Fruit fly (Drosophila melanogaster) whole organism, embryonic: Measurements from ENCODE around the gene PDCD-5.

ENCODE experiments used
- Ada2b ChIP-seq: fragments of 200-800 bp; sonication (Bioruptor generic); IDR thresholded peaks from 2 replicates; pipeline ENCODE4 v1.3.6; 2022; ENCODE audit warnings: missing biosample characterization, missing genetic modification characterization
- Antp ChIP-seq: fragments of 200-800 bp; sonication (Bioruptor generic); optimal IDR thresholded peaks from 3 replicates; lab custom pipeline; 2016; ENCODE audit warnings: missing biosample characterization, missing genetic modification characterization
- Awh ChIP-seq: fragments of 200-800 bp; sonication (Bioruptor generic); IDR thresholded peaks from 2 replicates; pipeline ENCODE4, ENCODE4 v1.3.6; 2022; ENCODE audit warnings: missing biosample characterization, missing genetic modification characterization
- Bgb ChIP-seq: fragments of 200-800 bp; sonication (Bioruptor generic); IDR thresholded peaks from 2 replicates; pipeline ENCODE4 v1.3.6; 2022; ENCODE audit warnings: missing biosample characterization, missing genetic modification characterization; ENCODE audit not compliant: partially characterized antibody
- Bteb2 ChIP-seq: fragments of 200-800 bp; sonication (Bioruptor generic); optimal IDR thresholded peaks from 2 replicates; lab custom pipeline; 2016; ENCODE audit warnings: missing biosample characterization, missing genetic modification characterization
- C15 ChIP-seq: fragments of 200-800 bp; sonication (Bioruptor generic); IDR thresholded peaks from 3 replicates; pipeline ENCODE4 v1.3.6; 2022; ENCODE audit warnings: missing biosample characterization, missing genetic modification characterization
- CG1024 ChIP-seq: fragments of 200-800 bp; sonication (Bioruptor generic); IDR thresholded peaks from 2 replicates; pipeline ENCODE4 v1.3.6; 2022; ENCODE audit warnings: missing biosample characterization, missing genetic modification characterization
- CG10543 ChIP-seq: fragments of 200-800 bp; sonication (Bioruptor generic); optimal IDR thresholded peaks from 3 replicates; lab custom pipeline; 2017; ENCODE audit warnings: missing biosample characterization, mild to moderate bottlenecking, missing genetic modification characterization, moderate library complexity
- CG11696 ChIP-seq: fragments of 200-800 bp; sonication (Bioruptor generic); IDR thresholded peaks from 2 replicates; pipeline ENCODE4 v1.3.6; 2022; ENCODE audit warnings: missing biosample characterization, missing genetic modification characterization
- CG12769 ChIP-seq: fragments of 200-800 bp; sonication (Bioruptor generic); optimal IDR thresholded peaks from 2 replicates; lab custom pipeline; 2019; ENCODE audit warnings: missing biosample characterization, mild to moderate bottlenecking, missing genetic modification characterization, moderate library complexity
- CG14441 ChIP-seq: fragments of 200-800 bp; sonication (Bioruptor generic); IDR thresholded peaks from 2 replicates; pipeline ENCODE4 v1.3.6; 2022; ENCODE audit warnings: missing biosample characterization, missing genetic modification characterization
- CG15073 ChIP-seq: fragments of 200-800 bp; sonication (Bioruptor generic); optimal IDR thresholded peaks from 2 replicates; lab custom pipeline; 2016; ENCODE audit warnings: missing biosample characterization, missing genetic modification characterization
- CG15696 ChIP-seq: fragments of 200-800 bp; sonication (Bioruptor generic); optimal IDR thresholded peaks from 2 replicates; lab custom pipeline; 2019; ENCODE audit warnings: missing biosample characterization, mild to moderate bottlenecking, missing genetic modification characterization, moderate library complexity
- CG1602 ChIP-seq: fragments of 200-800 bp; sonication (Bioruptor generic); optimal IDR thresholded peaks from 3 replicates; lab custom pipeline; 2016; ENCODE audit warnings: missing biosample characterization, missing genetic modification characterization
- CG17385 ChIP-seq: fragments of 200-800 bp; sonication (Bioruptor generic); optimal IDR thresholded peaks from 3 replicates; lab custom pipeline; 2018; ENCODE audit warnings: missing biosample characterization, mild to moderate bottlenecking, missing genetic modification characterization
- CG1832 ChIP-seq: fragments of 200-800 bp; sonication (Bioruptor generic); optimal IDR thresholded peaks from 2 replicates; lab custom pipeline; 2017; ENCODE audit warnings: missing biosample characterization, mild to moderate bottlenecking, missing genetic modification characterization, inconsistent platforms
- CG18619 ChIP-seq: fragments of 200-800 bp; sonication (Bioruptor generic); optimal IDR thresholded peaks from 3 replicates; lab custom pipeline; 2017; ENCODE audit warnings: missing biosample characterization, mild to moderate bottlenecking, missing genetic modification characterization
- CG2116 ChIP-seq: fragments of 200-800 bp; sonication (Bioruptor generic); optimal IDR thresholded peaks from 3 replicates; lab custom pipeline; 2018; ENCODE audit warnings: missing biosample characterization, mild to moderate bottlenecking, missing genetic modification characterization
- CG2120 ChIP-seq: fragments of 200-800 bp; sonication (Bioruptor generic); optimal IDR thresholded peaks from 3 replicates; lab custom pipeline; 2016; ENCODE audit warnings: missing biosample characterization, missing genetic modification characterization
- CG2712 ChIP-seq: fragments of 200-800 bp; optimal IDR thresholded peaks from 3 replicates; lab custom pipeline; 2019; ENCODE audit warnings: missing biosample characterization, mild to moderate bottlenecking, missing genetic modification characterization, moderate library complexity
- CG31365 ChIP-seq: fragments of 200-800 bp; sonication (Bioruptor generic); optimal IDR thresholded peaks from 2 replicates; lab custom pipeline; 2018; ENCODE audit warnings: missing biosample characterization, mild to moderate bottlenecking, missing genetic modification characterization
- CG3163 ChIP-seq: fragments of 200-800 bp; sonication (Bioruptor generic); optimal IDR thresholded peaks from 3 replicates; lab custom pipeline; 2016; ENCODE audit warnings: missing biosample characterization, missing genetic modification characterization
- CG32767 ChIP-seq: fragments of 200-800 bp; sonication (Bioruptor generic); IDR thresholded peaks from 2 replicates; pipeline ENCODE4 v1.3.6; 2022; ENCODE audit warnings: missing biosample characterization, missing genetic modification characterization
- CG3995 ChIP-seq: fragments of 200-800 bp; sonication (Bioruptor generic); optimal IDR thresholded peaks from 3 replicates; lab custom pipeline; 2016; ENCODE audit warnings: missing biosample characterization, missing genetic modification characterization
- CG5180 ChIP-seq: fragments of 200-800 bp; sonication (Bioruptor generic); optimal IDR thresholded peaks from 3 replicates; lab custom pipeline; 2017; ENCODE audit warnings: missing biosample characterization, missing genetic modification characterization, mild to moderate bottlenecking, moderate library complexity, missing genetic modification reagents
- CG6791 ChIP-seq: fragments of 200-800 bp; sonication (Bioruptor generic); IDR thresholded peaks from 3 replicates; pipeline ENCODE4 v1.3.6; 2022; ENCODE audit warnings: missing biosample characterization, missing genetic modification characterization; ENCODE audit not compliant: partially characterized antibody
- CG8089 ChIP-seq: fragments of 200-800 bp; sonication (Bioruptor generic); optimal IDR thresholded peaks from 3 replicates; lab custom pipeline; 2016; ENCODE audit warnings: missing biosample characterization, missing genetic modification characterization
- CG8388 ChIP-seq: fragments of 200-800 bp; sonication (Bioruptor generic); optimal IDR thresholded peaks from 2 replicates; lab custom pipeline; 2019; ENCODE audit warnings: missing biosample characterization, mild to moderate bottlenecking, missing genetic modification characterization, moderate library complexity
- CG9609 ChIP-seq: fragments of 200-800 bp; sonication (Bioruptor generic); optimal IDR thresholded peaks from 3 replicates; lab custom pipeline; 2016; ENCODE audit warnings: missing biosample characterization, missing genetic modification characterization
- CoRest ChIP-seq: fragments of 200-800 bp; sonication (Bioruptor generic); optimal IDR thresholded peaks from 3 replicates; lab custom pipeline; 2018; ENCODE audit warnings: missing biosample characterization, mild to moderate bottlenecking, missing genetic modification characterization, moderate library complexity
- Dbx ChIP-seq: fragments of 200-800 bp; sonication (Bioruptor generic); IDR thresholded peaks from 3 replicates; pipeline ENCODE4 v1.3.6; 2022; ENCODE audit warnings: missing biosample characterization, missing genetic modification characterization
- Dp ChIP-seq: fragments of 200-800 bp; sonication (Bioruptor generic); optimal IDR thresholded peaks from 2 replicates; lab custom pipeline; 2018; ENCODE audit warnings: missing biosample characterization, mild to moderate bottlenecking, missing genetic modification characterization, moderate library complexity
- E2f1 ChIP-seq: fragments of 200-800 bp; sonication (Bioruptor generic); IDR thresholded peaks from 2 replicates; pipeline ENCODE4 v1.3.6; 2022; ENCODE audit warnings: missing biosample characterization, missing genetic modification characterization
- Nf-YB ChIP-seq: fragments of 200-800 bp; sonication (Bioruptor generic); optimal IDR thresholded peaks from 3 replicates; lab custom pipeline; 2019; ENCODE audit warnings: missing biosample characterization, mild to moderate bottlenecking, missing genetic modification characterization, moderate library complexity
- NfI ChIP-seq: fragments of 200-800 bp; sonication (Bioruptor generic); optimal IDR thresholded peaks from 3 replicates; lab custom pipeline; 2018; ENCODE audit warnings: missing biosample characterization, mild to moderate bottlenecking, missing genetic modification characterization, moderate library complexity
- Poxn ChIP-seq: fragments of 200-800 bp; sonication (Bioruptor generic); IDR thresholded peaks from 2 replicates; pipeline ENCODE4 v1.3.6; 2022; ENCODE audit warnings: missing biosample characterization, missing genetic modification characterization
- Xrp1 ChIP-seq: fragments of 200-800 bp; sonication (Bioruptor generic); IDR thresholded peaks from 2 replicates; pipeline ENCODE4 v1.3.6; 2022; ENCODE audit warnings: missing biosample characterization, missing genetic modification characterization
- abd-A ChIP-seq: fragments of 200-800 bp; sonication (Bioruptor generic); optimal IDR thresholded peaks from 3 replicates; lab custom pipeline; 2019; ENCODE audit warnings: missing biosample characterization, mild to moderate bottlenecking, missing genetic modification characterization, moderate library complexity
- ash1 ChIP-seq: fragments of 200-800 bp; sonication (Bioruptor generic); optimal IDR thresholded peaks from 2 replicates; lab custom pipeline; 2018; ENCODE audit warnings: missing biosample characterization, mild to moderate bottlenecking, missing genetic modification characterization
- btn ChIP-seq: fragments of 200-800 bp; sonication (Bioruptor generic); optimal IDR thresholded peaks from 2 replicates; lab custom pipeline; 2016; ENCODE audit warnings: missing biosample characterization, missing genetic modification characterization
- cg ChIP-seq: fragments of 200-800 bp; sonication (Bioruptor generic); optimal IDR thresholded peaks from 3 replicates; lab custom pipeline; 2019; ENCODE audit warnings: missing biosample characterization, mild to moderate bottlenecking, missing genetic modification characterization, moderate library complexity
- eyg ChIP-seq: fragments of 200-800 bp; sonication (Bioruptor generic); optimal IDR thresholded peaks from 3 replicates; lab custom pipeline; 2016; ENCODE audit warnings: missing biosample characterization, missing genetic modification characterization
- ftz-f1 ChIP-seq: fragments of 200-800 bp; sonication (Bioruptor generic); optimal IDR thresholded peaks from 2 replicates; lab custom pipeline; 2016; ENCODE audit warnings: missing biosample characterization, missing genetic modification characterization
- gcm2 ChIP-seq: fragments of 200-800 bp; sonication (Bioruptor generic); optimal IDR thresholded peaks from 2 replicates; lab custom pipeline; 2016; ENCODE audit warnings: missing biosample characterization, missing genetic modification characterization
- gro ChIP-seq: fragments of 200-800 bp; sonication (Bioruptor generic); optimal IDR thresholded peaks from 2 replicates; lab custom pipeline; 2016; ENCODE audit warnings: missing biosample characterization, missing genetic modification characterization
- jing ChIP-seq: fragments of 200-800 bp; sonication (Bioruptor generic); optimal IDR thresholded peaks from 2 replicates; lab custom pipeline; 2018; ENCODE audit warnings: missing biosample characterization, mild to moderate bottlenecking, missing genetic modification characterization
- lov ChIP-seq, 2 experiments: fragments of 200-800 bp in 1 of 2; fragments of >200 bp in 1 of 2; sonication (Bioruptor generic) in 1 of 2; IDR thresholded peaks in 1 of 2; optimal IDR thresholded peaks in 1 of 2; 2 replicates in 1 of 2; 3 replicates in 1 of 2; pipeline versions ENCODE4 v1.3.6 to Lab custom; 2017 to 2022; ENCODE audit warnings: missing biosample characterization in 1 of 2, missing genetic modification characterization in 1 of 2
- oc ChIP-seq: fragments of 200-800 bp; sonication (Bioruptor generic); optimal IDR thresholded peaks from 2 replicates; lab custom pipeline; 2018; ENCODE audit warnings: missing biosample characterization, mild to moderate bottlenecking, missing genetic modification characterization, moderate library complexity
- slou ChIP-seq: fragments of 200-800 bp; sonication (Bioruptor generic); optimal IDR thresholded peaks from 3 replicates; lab custom pipeline; 2016; ENCODE audit warnings: missing biosample characterization, missing genetic modification characterization
- twi ChIP-seq: fragments of 200-800 bp; optimal IDR thresholded peaks from 2 replicates; lab custom pipeline; 2019; ENCODE audit warnings: missing biosample characterization, mild to moderate bottlenecking, missing genetic modification characterization, moderate library complexity

The PDCD-5 gene

DNA sequence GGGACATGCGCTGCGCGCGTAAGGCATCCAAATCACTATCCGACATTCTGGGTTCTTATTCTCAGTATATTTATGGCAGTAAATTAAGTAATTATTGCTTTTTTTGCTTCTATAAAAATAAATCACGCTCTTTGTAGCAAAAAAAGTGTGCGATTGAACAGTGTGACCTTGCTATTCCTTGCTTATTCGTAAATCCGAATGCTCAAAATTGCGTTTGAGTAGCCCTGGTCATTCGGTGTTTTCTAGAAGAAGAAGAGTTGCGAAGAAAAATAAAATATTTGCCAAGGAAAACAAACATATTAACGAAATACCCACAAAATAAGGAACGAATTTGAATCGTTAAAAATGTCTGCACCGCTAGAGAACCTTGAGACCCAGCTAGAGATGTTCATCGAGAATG, at the start of gene PDCD-5, which contains the start of gene MED10 (continued):
- TF ChIP-seq NfI, result peak; percentile 35
- no peak for TF ChIP-seq Ada2b (GFP tag; lab: Robert Waterston, UW)
- no peak for TF ChIP-seq CG8089 (GFP tag; lab: Kevin White, UChicago)
- no peak for TF ChIP-seq Nf-YB
- TF ChIP-seq lov (optimal IDR thresholded peaks at IDR 0.05; lab: Kevin White, UChicago), result no peak
- no peak for TF ChIP-seq lov (GFP tag; IDR thresholded peaks at IDR 0.05; lab: Robert Waterston, UW)
- no peak for TF ChIP-seq Bteb2 (GFP tag; lab: Kevin White, UChicago)
- no peak for TF ChIP-seq CG11696 (GFP tag; lab: Robert Waterston, UW)
- no peak for TF ChIP-seq eyg (GFP tag; lab: Kevin White, UChicago)
- peak; percentile 47 for TF ChIP-seq CoRest (tag; lab: Kevin White, UChicago)
- TF ChIP-seq abd-A (tag; lab: Kevin White, UChicago), result no peak
- no peak for TF ChIP-seq CG15073
- TF ChIP-seq ftz-f1 (GFP tag; lab: Kevin White, UChicago), result peak; percentile 47
- TF ChIP-seq CG1832 (GFP tag; lab: Kevin White, UChicago), result no peak
- peak; percentile 18 for TF ChIP-seq CG2116 (GFP tag; lab: Kevin White, UChicago)
- no peak for TF ChIP-seq Xrp1
- peak; percentile 69 for TF ChIP-seq CG3995 (GFP tag; lab: Kevin White, UChicago)
- no peak for TF ChIP-seq CG12769 (tag; lab: Kevin White, UChicago)

DNA sequence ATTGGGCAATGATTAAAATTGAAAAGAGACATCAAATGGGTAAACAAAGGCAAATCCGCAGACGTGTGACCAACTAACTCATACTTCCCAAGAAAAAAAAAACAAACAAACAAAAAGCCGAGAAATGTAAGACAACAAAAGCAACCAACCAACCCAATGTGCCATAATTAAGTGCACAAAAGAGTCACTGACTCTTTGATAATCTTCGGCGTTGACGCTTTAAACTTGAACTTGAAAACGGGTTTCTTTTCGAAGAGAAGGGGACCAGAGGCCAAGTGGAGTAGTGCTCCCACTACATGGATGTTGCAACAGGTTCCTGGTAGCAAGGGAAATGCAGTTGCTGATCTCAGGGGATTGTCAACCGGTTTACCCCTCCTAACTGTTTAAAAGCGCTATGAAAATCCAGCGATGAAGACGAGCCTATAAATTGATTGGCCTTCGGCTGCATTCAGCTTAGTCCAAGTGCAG, 48.2 kb upstream of the PDCD-5 start, which contains the start of gene CG13064:
Gene CG13064, plus strand, starts transcription at position 418 of the 468 bp plus-strand sequence.
- TF ChIP-seq CG31365 (tag; lab: Kevin White, UChicago) (no peak), CG1024 (no peak), Dbx (GFP tag; lab: Robert Waterston, UW) (no peak), Antp (no peak), cg (GFP tag; lab: Kevin White, UChicago) (no peak), CG12769 (tag; lab: Kevin White, UChicago) (peak; percentile 50), oc (tag; lab: Kevin White, UChicago) (peak; percentile 56), CG32767 (GFP tag; lab: Robert Waterston, UW) (no peak), CG15696 (tag; lab: Kevin White, UChicago) (no peak), Bgb (GFP tag; lab: Robert Waterston, UW) (no peak), CG8388 (no peak), lov (optimal IDR thresholded peaks at IDR 0.05; lab: Kevin White, UChicago) (no peak), lov (GFP tag; IDR thresholded peaks at IDR 0.05; lab: Robert Waterston, UW) (no peak), Dp (no peak), Awh (GFP tag; lab: Robert Waterston, UW) (peak; percentile 19; the same call in 1 of the 2 replicates), CG1602 (GFP tag; lab: Kevin White, UChicago) (no peak), CG10543 (GFP tag; lab: Kevin White, UChicago) (no peak), ash1 (GFP tag; lab: Kevin White, UChicago) (no peak), CG14441 (GFP tag; lab: Robert Waterston, UW) (no peak), CG6791 (GFP tag; lab: Robert Waterston, UW) (no peak), CG9609 (GFP tag; lab: Kevin White, UChicago) (no peak), gro (GFP tag; lab: Kevin White, UChicago) (no peak), CG17385 (GFP tag; lab: Kevin White, UChicago) (no peak), Poxn (GFP tag; lab: Robert Waterston, UW) (no peak), twi (tag; lab: Kevin White, UChicago) (no peak), slou (GFP tag; lab: Kevin White, UChicago) (no peak), CG18619 (GFP tag; lab: Kevin White, UChicago) (no peak), E2f1 (GFP tag; lab: Robert Waterston, UW) (no peak), CG3163 (GFP tag; lab: Kevin White, UChicago) (no peak), btn (GFP tag; lab: Kevin White, UChicago) (no peak), jing (GFP tag; lab: Kevin White, UChicago) (no peak), CG2712 (tag; lab: Kevin White, UChicago) (no peak), abd-A (tag; lab: Kevin White, UChicago) (peak; percentile 75), CG5180 (GFP tag; lab: Kevin White, UChicago) (no peak), gcm2 (no peak), CG2120 (no peak), C15 (GFP tag; lab: Robert Waterston, UW) (no peak)
